Worm (Caenorhabditis elegans): ENCODE measurements around the gene F44A2.3.

F44A2.3 gene

ce11 chrV:9334216-9334615, 29.0 kb downstream of the F44A2.3 start, which contains the start of gene ucp-4 (continued):
- TF ChIP-seq ztf-7 (tag; optimal IDR thresholded peaks at IDR 0.05) = no peak
- no peak for TF ChIP-seq lir-3 (tag; optimal IDR thresholded peaks at IDR 0.05)
- TF ChIP-seq egl-43 (GFP tag; IDR thresholded peaks at IDR 0.05) = no peak
- no peak for TF ChIP-seq spr-3 (GFP tag; optimal IDR thresholded peaks at IDR 0.05)
- TF ChIP-seq zip-11 (GFP tag; IDR thresholded peaks at IDR 0.05) = no peak
- no peak for TF ChIP-seq lin-39 (tag; optimal IDR thresholded peaks at IDR 0.05)
- TF ChIP-seq nhr-41 (GFP tag; IDR thresholded peaks at IDR 0.05) = no peak
- TF ChIP-seq hlh-11 (tag; optimal IDR thresholded peaks at IDR 0.05) = peak; percentile 29
- no peak for TF ChIP-seq duxl-1 (tag; optimal IDR thresholded peaks at IDR 0.05; ENCODE audit: poor library complexity)
- no peak for TF ChIP-seq nhr-42 (GFP tag; IDR thresholded peaks at IDR 0.05)
- TF ChIP-seq mxl-2 (GFP tag; conservative IDR thresholded peaks at IDR 0.05) = no peak
- peak; percentile 85 for TF ChIP-seq T20F7.1 (GFP tag; optimal IDR thresholded peaks at IDR 0.05)
- TF ChIP-seq php-3 (GFP tag; IDR thresholded peaks at IDR 0.05) = no peak
- no peak for TF ChIP-seq ZK546.5 (tag; optimal IDR thresholded peaks at IDR 0.05)
- no peak for TF ChIP-seq Y105C5A.15 (GFP tag; IDR thresholded peaks at IDR 0.05)
- TF ChIP-seq snpc-1.2 (GFP tag; IDR thresholded peaks at IDR 0.05) = no peak
- no peak for TF ChIP-seq daf-16 (GFP tag; optimal IDR thresholded peaks at IDR 0.05)
- peak; percentile 20 for TF ChIP-seq daf-16 (tag; optimal IDR thresholded peaks at IDR 0.05)
- TF ChIP-seq pqm-1 (tag; optimal IDR thresholded peaks at IDR 0.05) = no peak
- no peak for TF ChIP-seq rbr-2 (tag; optimal IDR thresholded peaks at IDR 0.05)
- no peak for TF ChIP-seq ztf-11 (tag; optimal IDR thresholded peaks at IDR 0.05)
- no peak for TF ChIP-seq zag-1 (tag; optimal IDR thresholded peaks at IDR 0.05)
- no peak for TF ChIP-seq hmg-1.1 (GFP tag; IDR thresholded peaks at IDR 0.05)
- no peak for TF ChIP-seq dmd-8 (GFP tag; IDR thresholded peaks at IDR 0.05)
- no peak for TF ChIP-seq lim-7 (GFP tag; IDR thresholded peaks at IDR 0.05)
- TF ChIP-seq nhr-28 (tag; optimal IDR thresholded peaks at IDR 0.05) = peak; percentile 4

ce11 chrV:9336462-9336861, 31.2 kb downstream of the F44A2.3 start, which contains the start of gene coq-6:
Gene coq-6, plus strand, starts transcription at chrV:9336762.
- no peak for TF ChIP-seq ztf-11 (tag; optimal IDR thresholded peaks at IDR 0.05)
- TF ChIP-seq Y5F2A.4 (GFP tag; optimal IDR thresholded peaks at IDR 0.05) = no peak
- TF ChIP-seq ZK337.2 (GFP tag; IDR thresholded peaks at IDR 0.05) = no peak
- TF ChIP-seq ceh-28 (tag; optimal IDR thresholded peaks at IDR 0.05) = no peak
- TF ChIP-seq aha-1 (tag) = peak; percentile 69

ce11 chrV:9338452-9338851, 33.2 kb downstream of the F44A2.3 start:
- no peak for TF ChIP-seq ctbp-1 (GFP tag; IDR thresholded peaks at IDR 0.05)
- TF ChIP-seq zfp-2 (tag; optimal IDR thresholded peaks at IDR 0.05) = no peak
- TF ChIP-seq nhr-102 (tag; optimal IDR thresholded peaks at IDR 0.05) = peak; percentile 59
- TF ChIP-seq sdz-12 (GFP tag; optimal IDR thresholded peaks at IDR 0.05) = peak; percentile 31
- no peak for TF ChIP-seq vab-7 (GFP tag; IDR thresholded peaks at IDR 0.05)
- no peak for TF ChIP-seq arid-1 (GFP tag; conservative IDR thresholded peaks at IDR 0.05)
- no peak for TF ChIP-seq gei-8 (GFP tag; optimal IDR thresholded peaks at IDR 0.05)
- TF ChIP-seq F26F4.8 (GFP tag; conservative IDR thresholded peaks at IDR 0.05) = 0 out of 2 replicates have a peak, but pooled peaks have one; percentile 31
- no peak for TF ChIP-seq Y105C5A.15 (GFP tag; IDR thresholded peaks at IDR 0.05)
- TF ChIP-seq lin-1 (GFP tag; IDR thresholded peaks at IDR 0.05) = no peak
- TF ChIP-seq nhr-28 (tag; optimal IDR thresholded peaks at IDR 0.05) = no peak
- no peak; the same call in 1 of the 2 replicates for TF ChIP-seq zfp-3 (GFP tag; conservative IDR thresholded peaks at IDR 0.05)
- no peak for TF ChIP-seq php-3 (GFP tag; IDR thresholded peaks at IDR 0.05)
- TF ChIP-seq aha-1 (tag) = peak; percentile 96
- no peak for TF ChIP-seq ceh-62 (tag; optimal IDR thresholded peaks at IDR 0.05)
- TF ChIP-seq R02D3.7 (tag; optimal IDR thresholded peaks at IDR 0.05) = no peak
- no peak for TF ChIP-seq daf-19 (GFP tag; conservative IDR thresholded peaks at IDR 0.05)
- peak; percentile 71 for TF ChIP-seq duxl-1 (tag; optimal IDR thresholded peaks at IDR 0.05; ENCODE audit: poor library complexity)
- TF ChIP-seq ceh-44 (GFP tag; IDR thresholded peaks at IDR 0.05) = no peak
- no peak for TF ChIP-seq nhr-77 (tag; optimal IDR thresholded peaks at IDR 0.05)
- TF ChIP-seq ZK546.5 (tag; optimal IDR thresholded peaks at IDR 0.05) = no peak
- TF ChIP-seq fos-1 (tag; optimal IDR thresholded peaks at IDR 0.05) = no peak
- no peak for TF ChIP-seq ceh-82 (tag; optimal IDR thresholded peaks at IDR 0.05)
- no peak for TF ChIP-seq F10B5.3 (tag; optimal IDR thresholded peaks at IDR 0.05)
- TF ChIP-seq ces-1 (GFP tag; optimal IDR thresholded peaks at IDR 0.05) = no peak
- TF ChIP-seq nhr-10 (tag; optimal IDR thresholded peaks at IDR 0.05) = no peak
